Worm (Caenorhabditis elegans) whole organism, L4 larva: ENCODE data around the gene rpac-40.
"Not testable (repeated sequence)": the region's sequence is repeated elsewhere in the genome, so short reads cannot be mapped to it uniquely, and the experiment has no call there.

ENCODE experiments used
- R02D3.7 ChIP-seq: fragments of 150-350 bp; sonication (generic microtip); optimal IDR thresholded peaks from 3 replicates; lab custom pipeline; 2014; ENCODE audit warnings: missing biosample characterization, missing genetic modification characterization
- Y75B8A.6 ChIP-seq: fragments of 200-800 bp; sonication (Bioruptor generic); IDR thresholded peaks from 2 replicates; pipeline ENCODE4 v1.3.6; 2022; ENCODE audit warnings: missing genetic modification reagents, missing genetic modification characterization, missing compliant biosample characterization
- ZK337.2 ChIP-seq: fragments of 200-800 bp; sonication (Bioruptor generic); IDR thresholded peaks from 2 replicates; pipeline ENCODE4 v1.3.6; 2022; ENCODE audit warnings: missing genetic modification reagents, missing genetic modification characterization, missing compliant biosample characterization
- ceh-32 ChIP-seq: sonication (generic microtip); optimal IDR thresholded peaks from 2 replicates; lab custom pipeline; 2016; ENCODE audit warnings: mild to moderate bottlenecking, missing genetic modification characterization, missing compliant biosample characterization; ENCODE audit not compliant: poor library complexity
- daf-8 ChIP-seq: fragments of 200-800 bp; sonication (Bioruptor generic); IDR thresholded peaks from 2 replicates; pipeline ENCODE4 v1.3.6; 2022; ENCODE audit warnings: missing genetic modification characterization, missing compliant biosample characterization
- dpl-1 ChIP-seq: fragments of 150-350 bp; optimal IDR thresholded peaks from 2 replicates; lab custom pipeline; 2014; ENCODE audit warnings: missing biosample characterization, missing genetic modification reagents, missing genetic modification characterization
- fkh-10 ChIP-seq: fragments of 150-350 bp; optimal IDR thresholded peaks from 2 replicates; lab custom pipeline; 2014; ENCODE audit warnings: missing biosample characterization, missing genetic modification reagents, missing genetic modification characterization
- hlh-11 ChIP-seq: fragments of 200-800 bp; sonication (Bioruptor generic); optimal IDR thresholded peaks from 2 replicates; lab custom pipeline; 2018; ENCODE audit warnings: mild to moderate bottlenecking, missing genetic modification characterization, missing compliant biosample characterization
- lin-39 ChIP-seq: fragments of 150-350 bp; optimal IDR thresholded peaks from 2 replicates; lab custom pipeline; 2014; ENCODE audit warnings: missing biosample characterization, missing genetic modification reagents, missing genetic modification characterization
- tra-1 ChIP-seq: fragments of 200-800 bp; sonication (Bioruptor generic); IDR thresholded peaks from 2 replicates; pipeline ENCODE4 v1.3.6; 2022; ENCODE audit warnings: missing genetic modification reagents, missing genetic modification characterization, missing compliant biosample characterization
- unc-62 ChIP-seq, 3 experiments: fragments of 150-350 bp in 1 of 3; sonication (generic microtip); optimal IDR thresholded peaks in 2 of 3; peaks in 1 of 3; 1 replicate in 1 of 3; 2 replicates in 2 of 3; lab custom pipeline; 2014 to 2017; ENCODE audit warnings: missing biosample characterization in 3 of 3, missing genetic modification characterization in 3 of 3, missing genetic modification reagents in 3 of 3, missing genotype in 1 of 3

DNA sequence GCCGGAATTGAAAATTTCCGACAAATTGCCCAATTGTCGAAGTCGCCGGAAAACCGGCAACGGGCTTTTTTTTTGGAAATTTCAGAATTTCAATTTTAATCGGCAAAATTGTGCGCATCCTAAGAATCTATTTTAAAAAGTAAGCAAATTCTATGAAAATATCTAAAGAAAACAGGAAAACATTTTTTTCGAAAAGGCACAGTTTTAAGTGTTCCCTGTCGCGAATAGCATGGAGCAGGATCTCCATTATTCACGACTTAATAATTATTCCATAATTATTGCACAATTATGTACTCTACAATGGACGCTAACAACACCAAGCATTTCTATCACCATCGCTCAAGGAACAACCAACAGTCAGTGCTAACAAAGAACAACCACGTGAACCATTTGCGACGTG, 16.6 kb downstream of the rpac-40 start, which contains the start of gene H43I07.4:
- TF ChIP-seq fkh-10 (GFP tag; lab: Kevin White, UChicago); unc-62 (GFP tag; optimal IDR thresholded peaks at IDR 0.05 in 1 of 2; lab: Kevin White, UChicago); unc-62 (tag; optimal IDR thresholded peaks at IDR 0.05; lab: Kevin White, UChicago); daf-8 (GFP tag; lab: Robert Waterston, UW); R02D3.7 (tag; lab: Kevin White, UChicago); ZK337.2; hlh-11 (tag; lab: Kevin White, UChicago); Y75B8A.6 (GFP tag; lab: Robert Waterston, UW); ceh-32; tra-1 (GFP tag; lab: Robert Waterston, UW); lin-39 (tag; lab: Kevin White, UChicago); dpl-1 (GFP tag; lab: Kevin White, UChicago): not testable (repeated sequence)
